Worm (Caenorhabditis elegans) whole organism, L3 larva: ENCODE data around the gene F20D12.7.

ENCODE experiments used
- ZK546.5 ChIP-seq: sonication (generic microtip); optimal IDR thresholded peaks from 2 replicates; lab custom pipeline; 2017; ENCODE audit warnings: missing biosample characterization, missing genetic modification characterization
- fkh-2 ChIP-seq: fragments of 150-350 bp; optimal IDR thresholded peaks from 2 replicates; lab custom pipeline; 2014; ENCODE audit warnings: missing biosample characterization, missing genetic modification reagents, missing genetic modification characterization
- lin-39 ChIP-seq: fragments of 150-350 bp; optimal IDR thresholded peaks from 2 replicates; lab custom pipeline; 2018; ENCODE audit warnings: missing biosample characterization, missing genetic modification reagents, missing genetic modification characterization
- nhr-11 ChIP-seq: fragments of 150-350 bp; optimal IDR thresholded peaks from 2 replicates; lab custom pipeline; 2014; ENCODE audit warnings: missing biosample characterization, missing genetic modification characterization
- nhr-67 ChIP-seq: fragments of 150-350 bp; optimal IDR thresholded peaks from 2 replicates; lab custom pipeline; 2014; ENCODE audit warnings: missing biosample characterization, missing genetic modification characterization
- tbx-2 ChIP-seq: sonication (generic microtip); optimal IDR thresholded peaks from 2 replicates; lab custom pipeline; 2016; ENCODE audit warnings: mild to moderate bottlenecking, missing genetic modification characterization, missing compliant biosample characterization
- unc-39 ChIP-seq: sonication (generic microtip); optimal IDR thresholded peaks from 4 replicates; lab custom pipeline; 2017; ENCODE audit warnings: missing biosample characterization, missing genetic modification characterization
- ztf-4 ChIP-seq: fragments of 150-350 bp; optimal IDR thresholded peaks from 2 replicates; lab custom pipeline; 2014; ENCODE audit warnings: missing biosample characterization, missing genetic modification characterization

DNA sequence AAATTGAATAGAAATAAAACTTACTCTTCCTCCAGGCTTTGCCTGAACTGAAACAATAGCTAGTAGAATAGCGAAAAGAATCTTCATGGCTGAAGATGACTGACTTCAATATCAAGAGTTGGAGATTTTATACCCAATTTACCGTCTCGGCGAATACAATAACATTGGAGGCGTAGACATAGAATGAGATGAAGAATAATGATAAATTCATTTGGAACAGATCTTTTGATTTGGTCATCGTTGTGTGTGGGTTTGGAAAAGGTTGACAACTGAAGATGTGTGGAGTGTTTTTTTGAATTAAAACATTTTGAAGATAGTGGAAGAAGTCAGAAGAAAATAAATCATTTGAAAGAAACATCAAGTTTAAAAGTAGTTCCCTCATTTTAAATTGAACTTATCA is 37.5 kb upstream of the F20D12.7 start, which contains the start of gene F57H12.6:
- TF ChIP-seq ztf-4 (no peak), ZK546.5 (tag; lab: Kevin White, UChicago) (no peak), tbx-2 (tag; lab: Kevin White, UChicago) (no peak), nhr-11 (no peak), nhr-67 (tag; lab: Kevin White, UChicago) (no peak), unc-39 (tag; lab: Kevin White, UChicago) (no peak), fkh-2 (tag; lab: Kevin White, UChicago) (no peak), lin-39 (tag; lab: Kevin White, UChicago) (no peak)
